Worm (Caenorhabditis elegans) whole organism, midembryonic: Measurements from ENCODE around the gene F23H11.4.

Experiments used
- flt-1 ChIP-seq: fragments of 200-800 bp; sonication (Bioruptor generic); IDR thresholded peaks from 2 replicates; pipeline ENCODE4 v1.3.6; 2022; ENCODE audit warnings: missing genetic modification characterization, missing compliant biosample characterization
- tab-1 ChIP-seq: fragments of 200-800 bp; sonication (Bioruptor generic); IDR thresholded peaks from 2 replicates; pipeline ENCODE4 v1.3.6; 2022; ENCODE audit warnings: missing genetic modification characterization, missing compliant biosample characterization

- TF ChIP-seq flt-1 (GFP tag; lab: Robert Waterston, UW) (no peak), tab-1 (GFP tag; lab: Robert Waterston, UW) (no peak)
These were observed 34.6 kb upstream of the F23H11.4 start for ce11 chrIII:941958-942357.
